Worm (Caenorhabditis elegans): ENCODE data around the gene sna-3.

Gene sna-3

ce11 chrIII:6230870-6231269, 24.9 kb upstream of the sna-3 start, which contains the start of gene esyt-2:
TSS of gene esyt-2 (minus strand) at chrIII:6230970.
- TF ChIP-seq ceh-9 (tag; optimal IDR thresholded peaks at IDR 0.05) (no peak), elt-3 (tag; optimal IDR thresholded peaks at IDR 0.05) (no peak), unc-62 (GFP tag; optimal IDR thresholded peaks at IDR 0.05) (no peak), ztf-4 (tag; optimal IDR thresholded peaks at IDR 0.05) (no peak), nhr-23 (tag; optimal IDR thresholded peaks at IDR 0.05) (no peak)

- no peak for TF ChIP-seq elt-1 (tag; optimal IDR thresholded peaks at IDR 0.05)
- TF ChIP-seq nhr-28 (tag; optimal IDR thresholded peaks at IDR 0.05): no peak
- TF ChIP-seq hmg-11 (tag; optimal IDR thresholded peaks at IDR 0.05): no peak
- no peak for TF ChIP-seq snpc-4 (tag; optimal IDR thresholded peaks at IDR 0.05)
- no peak for TF ChIP-seq egl-5 (tag; optimal IDR thresholded peaks at IDR 0.05)
- no peak for TF ChIP-seq nhr-77 (tag; optimal IDR thresholded peaks at IDR 0.05)
- TF ChIP-seq nhr-23 (tag; optimal IDR thresholded peaks at IDR 0.05): no peak
- no peak for TF ChIP-seq egl-27 (tag; optimal IDR thresholded peaks at IDR 0.05)
- TF ChIP-seq lin-15B (tag; optimal IDR thresholded peaks at IDR 0.05): no peak
- TF ChIP-seq nhr-43 (tag; optimal IDR thresholded peaks at IDR 0.05; ENCODE audit: poor library complexity, severe bottlenecking): no peak
Observed at ce11 chrIII:6221403-6221802, 15.4 kb upstream of the sna-3 start.

- TF ChIP-seq nhr-23 (tag; optimal IDR thresholded peaks at IDR 0.05) (no peak), pqm-1 (tag; optimal IDR thresholded peaks at IDR 0.05) (no peak), nhr-11 (tag; optimal IDR thresholded peaks at IDR 0.05) (no peak), ZK546.5 (tag; optimal IDR thresholded peaks at IDR 0.05) (no peak), fkh-10 (GFP tag; optimal IDR thresholded peaks at IDR 0.05) (no peak), elt-1 (tag; optimal IDR thresholded peaks at IDR 0.05) (no peak), ceh-82 (tag; optimal IDR thresholded peaks at IDR 0.05) (no peak), elt-3 (tag; optimal IDR thresholded peaks at IDR 0.05) (no peak), nhr-12 (tag; optimal IDR thresholded peaks at IDR 0.05) (no peak), lin-15B (tag; optimal IDR thresholded peaks at IDR 0.05) (no peak), jun-1 (tag; optimal IDR thresholded peaks at IDR 0.05) (no peak), ztf-4 (tag; optimal IDR thresholded peaks at IDR 0.05) (no peak), egl-27 (tag; optimal IDR thresholded peaks at IDR 0.05) (no peak), ceh-16 (tag; optimal IDR thresholded peaks at IDR 0.05) (no peak)
Observed at ce11 chrIII:6216833-6217466, 10.9 kb upstream of the sna-3 start, which contains the start of gene hot-4. TSS of gene hot-4 (plus strand) at chrIII:6217416.

ce11 chrIII:6215943-6216342, 9.9 kb upstream of the sna-3 start:
- TF ChIP-seq mdl-1 (tag; optimal IDR thresholded peaks at IDR 0.05) (peak; percentile 14), nhr-23 (tag; optimal IDR thresholded peaks at IDR 0.05) (peak; percentile 36), skn-1 (tag; optimal IDR thresholded peaks at IDR 0.05) (no peak), nhr-43 (tag; optimal IDR thresholded peaks at IDR 0.05; ENCODE audit: poor library complexity, severe bottlenecking) (peak; percentile 92)

ce11 chrIII:6215476-6215875, 9.5 kb upstream of the sna-3 start, which contains the start of gene C23G10.11:
TSS of gene C23G10.11 (minus strand) at chrIII:6215576.
- TF ChIP-seq lin-39 (tag; optimal IDR thresholded peaks at IDR 0.05) (no peak), elt-2 (tag; optimal IDR thresholded peaks at IDR 0.05) (no peak), ztf-4 (tag; optimal IDR thresholded peaks at IDR 0.05) (no peak), egl-27 (tag; optimal IDR thresholded peaks at IDR 0.05) (no peak), skn-1 (tag; optimal IDR thresholded peaks at IDR 0.05) (no peak), lsy-12 (tag; optimal IDR thresholded peaks at IDR 0.05) (no peak), fkh-2 (tag; optimal IDR thresholded peaks at IDR 0.05) (no peak), nhr-25 (tag; optimal IDR thresholded peaks at IDR 0.05) (no peak), eor-1 (tag; optimal IDR thresholded peaks at IDR 0.05) (no peak), snpc-4 (tag; optimal IDR thresholded peaks at IDR 0.05) (no peak), nhr-237 (tag; optimal IDR thresholded peaks at IDR 0.05) (no peak), nhr-28 (tag; optimal IDR thresholded peaks at IDR 0.05) (no peak), R02D3.7 (tag; optimal IDR thresholded peaks at IDR 0.05) (no peak), zag-1 (tag; optimal IDR thresholded peaks at IDR 0.05) (no peak), lin-15B (tag; optimal IDR thresholded peaks at IDR 0.05) (no peak)
